Worm (Caenorhabditis elegans) whole organism, L2 larva: ENCODE data around the gene T19D2.13.

Source experiments
- nhr-23 ChIP-seq: fragments of 150-350 bp; optimal IDR thresholded peaks from 2 replicates; lab custom pipeline; 2014; ENCODE audit warnings: missing biosample characterization, missing genetic modification reagents, missing genetic modification characterization
- nhr-77 ChIP-seq: fragments of 150-350 bp; optimal IDR thresholded peaks from 2 replicates; lab custom pipeline; 2014; ENCODE audit warnings: missing biosample characterization, missing genetic modification characterization
- snpc-4 ChIP-seq: fragments of 150-350 bp; optimal IDR thresholded peaks from 2 replicates; lab custom pipeline; 2014; ENCODE audit warnings: missing biosample characterization, missing genetic modification characterization
- ztf-11 ChIP-seq: sonication (generic microtip); optimal IDR thresholded peaks from 2 replicates; lab custom pipeline; 2017; ENCODE audit warnings: missing biosample characterization, missing genetic modification characterization

DNA sequence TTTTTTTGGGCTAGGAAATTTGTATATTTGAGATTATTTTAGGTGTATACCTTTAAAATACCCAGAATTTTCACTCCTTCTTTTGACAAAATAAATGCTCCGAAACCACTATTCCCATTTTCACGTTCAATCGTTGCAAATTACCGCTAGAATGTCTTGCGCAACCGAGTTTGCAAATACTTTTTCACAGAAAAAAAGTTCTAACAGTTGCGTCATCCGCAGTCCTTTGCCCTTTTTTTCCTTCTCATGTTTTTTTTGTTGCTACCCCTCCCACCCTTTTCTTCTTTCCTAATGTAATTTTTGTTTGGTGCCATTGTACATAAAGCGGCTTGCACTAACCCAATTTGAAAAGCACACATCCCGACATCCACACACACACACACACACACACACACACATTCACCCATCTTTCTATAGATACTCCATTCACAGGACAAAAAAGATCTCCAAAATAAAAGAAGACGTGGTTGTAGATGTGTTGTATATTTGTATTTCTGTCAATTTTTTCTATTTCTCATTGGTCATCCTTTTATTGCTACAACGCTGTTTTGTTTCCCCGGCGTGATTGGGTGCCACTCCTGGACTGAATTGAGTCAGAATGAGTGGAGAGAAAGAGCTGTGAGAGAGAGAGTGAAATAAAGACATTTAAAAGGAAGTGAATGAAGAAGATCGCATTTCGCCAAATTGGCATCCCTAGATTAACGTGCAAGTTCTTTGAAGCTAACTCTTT is 15.5 kb upstream of the T19D2.13 start:
- TF ChIP-seq ztf-11 (tag; lab: Kevin White, UChicago) (no peak), nhr-77 (tag; lab: Kevin White, UChicago) (no peak), snpc-4 (no peak), nhr-23 (tag; lab: Kevin White, UChicago) (no peak)
